Worm (Caenorhabditis elegans): ENCODE data around the gene F02C12.1.
"Not testable (repeated sequence)": the region's sequence is repeated elsewhere in the genome, so short reads cannot be mapped to it uniquely, and the experiment has no call there.

DNA sequence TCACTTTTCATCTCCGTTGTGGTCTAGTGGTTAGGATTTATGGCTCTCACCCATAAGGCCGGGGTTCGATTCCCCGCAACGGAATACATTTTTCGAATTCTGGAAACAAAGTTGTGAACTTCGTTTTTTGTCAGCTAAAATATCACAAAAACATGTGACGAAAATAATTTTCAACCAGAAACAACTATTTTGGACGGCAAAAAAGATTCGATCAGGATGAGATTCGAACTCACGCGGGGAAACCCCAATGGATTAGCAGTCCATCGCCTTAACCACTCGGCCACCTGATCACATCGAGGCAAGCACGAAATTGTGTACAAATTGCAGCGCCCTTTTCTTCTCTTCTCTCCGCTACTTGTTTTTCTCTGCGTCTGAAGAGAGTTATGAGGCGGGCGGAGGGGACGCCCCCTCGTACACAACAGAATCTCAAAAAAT is 46.8 kb downstream of the F02C12.1 start:
- not testable (repeated sequence) for TF ChIP-seq zip-8 (tag; optimal IDR thresholded peaks at IDR 0.05); ztf-11 (tag; optimal IDR thresholded peaks at IDR 0.05); nhr-12 (tag; optimal IDR thresholded peaks at IDR 0.05); lin-13 (tag; optimal IDR thresholded peaks at IDR 0.05); unc-62 (GFP tag; optimal IDR thresholded peaks at IDR 0.05)
- TF ChIP-seq ceh-83 (GFP tag; optimal IDR thresholded peaks at IDR 0.05) (peak; percentile 83), sem-2 (GFP tag; optimal IDR thresholded peaks at IDR 0.05) (peak; percentile 46)
